Worm (Caenorhabditis elegans) whole organism, mixed stage, embryonic: ENCODE results near the gene F37C4.5.

Experiments used
- M03D4.4 ChIP-seq: sonication (generic microtip); optimal IDR thresholded peaks from 2 replicates; lab custom pipeline; 2017; ENCODE audit warnings: mild to moderate bottlenecking, missing genetic modification characterization, missing compliant biosample characterization
- blmp-1 ChIP-seq: fragments of 150-350 bp; optimal IDR thresholded peaks from 2 replicates; lab custom pipeline; 2014; ENCODE audit warnings: missing biosample characterization, missing genetic modification characterization
- elt-1 ChIP-seq: sonication (generic microtip); optimal IDR thresholded peaks from 2 replicates; lab custom pipeline; 2017; ENCODE audit warnings: missing genetic modification characterization, mild to moderate bottlenecking, missing compliant biosample characterization, antibody characterized with exemption, moderate library complexity, borderline replicate concordance; ENCODE audit not compliant: insufficient read depth
- flh-1 ChIP-seq: fragments of 200-800 bp; sonication (Bioruptor generic); optimal IDR thresholded peaks from 2 replicates; lab custom pipeline; 2018; ENCODE audit warnings: mild to moderate bottlenecking, missing genetic modification characterization, moderate library complexity, missing compliant biosample characterization
- lin-13 ChIP-seq: fragments of 150-350 bp; optimal IDR thresholded peaks from 2 replicates; lab custom pipeline; 2014; ENCODE audit warnings: missing biosample characterization, missing genetic modification characterization
- mep-1 ChIP-seq: fragments of 150-350 bp; optimal IDR thresholded peaks from 2 replicates; lab custom pipeline; 2017; ENCODE audit warnings: missing biosample characterization, missing genetic modification reagents, missing genetic modification characterization, inconsistent platforms
- nhr-237 ChIP-seq: fragments of 150-350 bp; optimal IDR thresholded peaks from 2 replicates; lab custom pipeline; 2014; ENCODE audit warnings: missing biosample characterization, missing genetic modification characterization
- nhr-76 ChIP-seq: sonication (generic microtip); optimal IDR thresholded peaks from 2 replicates; lab custom pipeline; 2017; ENCODE audit warnings: missing biosample characterization, missing genetic modification characterization
- pha-4 ChIP-seq: fragments of 150-350 bp; optimal IDR thresholded peaks from 2 replicates; lab custom pipeline; 2018; ENCODE audit warnings: missing biosample characterization, missing genetic modification reagents, missing genetic modification characterization
- snpc-4 ChIP-seq: fragments of 150-350 bp; optimal IDR thresholded peaks from 2 replicates; lab custom pipeline; 2014; ENCODE audit warnings: missing biosample characterization, missing genetic modification characterization
- tbx-8 ChIP-seq: fragments of 200-800 bp; sonication (Bioruptor generic); optimal IDR thresholded peaks from 2 replicates; lab custom pipeline; 2018; ENCODE audit warnings: mild to moderate bottlenecking, missing genetic modification characterization, moderate library complexity, missing compliant biosample characterization
- unc-62 ChIP-seq: fragments of 150-350 bp; optimal IDR thresholded peaks from 2 replicates; lab custom pipeline; 2014; ENCODE audit warnings: missing biosample characterization, missing genetic modification reagents, missing genetic modification characterization

- no peak for TF ChIP-seq unc-62 (GFP tag; lab: Kevin White, UChicago)
- TF ChIP-seq snpc-4 (tag; lab: Kevin White, UChicago) = no peak
- no peak for TF ChIP-seq blmp-1 (tag; lab: Kevin White, UChicago)
- TF ChIP-seq nhr-237 (tag; lab: Kevin White, UChicago) = no peak
- no peak for TF ChIP-seq mep-1 (tag; lab: Kevin White, UChicago)
- no peak for TF ChIP-seq M03D4.4 (tag; lab: Kevin White, UChicago)
- TF ChIP-seq pha-4 (tag; lab: Kevin White, UChicago) = no peak
- no peak for TF ChIP-seq nhr-76 (tag; lab: Kevin White, UChicago)
- TF ChIP-seq flh-1 = no peak
- TF ChIP-seq lin-13 = no peak
- no peak for TF ChIP-seq tbx-8 (GFP tag; lab: Kevin White, UChicago)
- TF ChIP-seq elt-1 (tag; lab: Kevin White, UChicago) = no peak
Observed at ce11 chrIV:3844004-3844403, 29.6 kb downstream of the F37C4.5 start.
